Worm (Caenorhabditis elegans) whole organism, early embryonic: Measurements from ENCODE around the gene ran-2.

Source experiments
- B0310.2 ChIP-seq: sonication (generic microtip); optimal IDR thresholded peaks from 2 replicates; lab custom pipeline; 2016; ENCODE audit warnings: mild to moderate bottlenecking, missing genetic modification characterization, missing compliant biosample characterization
- F13C5.2 ChIP-seq: sonication (generic microtip); optimal IDR thresholded peaks from 2 replicates; lab custom pipeline; 2017; ENCODE audit warnings: mild to moderate bottlenecking, missing genetic modification characterization, inconsistent platforms, missing compliant biosample characterization
- aly-1 ChIP-seq: sonication (generic microtip); optimal IDR thresholded peaks from 2 replicates; lab custom pipeline; 2016; ENCODE audit warnings: missing genetic modification characterization, missing compliant biosample characterization
- ama-1 ChIP-seq: fragments of 150-350 bp; optimal IDR thresholded peaks from 2 replicates; lab custom pipeline; 2014
- ceh-13 ChIP-seq: fragments of 200-800 bp; sonication (Bioruptor generic); optimal IDR thresholded peaks from 2 replicates; lab custom pipeline; 2018; ENCODE audit warnings: mild to moderate bottlenecking, missing genetic modification characterization, missing compliant biosample characterization
- ceh-36 ChIP-seq: sonication (generic microtip); optimal IDR thresholded peaks from 2 replicates; lab custom pipeline; 2016; ENCODE audit warnings: missing genetic modification characterization, inconsistent platforms, missing compliant biosample characterization
- ets-7 ChIP-seq: sonication (generic microtip); optimal IDR thresholded peaks from 2 replicates; lab custom pipeline; 2016; ENCODE audit warnings: missing genotype, missing genetic modification characterization, missing compliant biosample characterization
- flt-1 ChIP-seq: fragments of 200-800 bp; sonication (Bioruptor generic); IDR thresholded peaks from 2 replicates; pipeline ENCODE4 v1.3.6; 2022; ENCODE audit warnings: missing genetic modification characterization, missing compliant biosample characterization
- hmbx-1 ChIP-seq: sonication (generic microtip); optimal IDR thresholded peaks from 2 replicates; lab custom pipeline; 2016; ENCODE audit warnings: mild to moderate bottlenecking, missing genetic modification characterization, missing compliant biosample characterization
- hmg-4 ChIP-seq: fragments of 200-800 bp; sonication (Bioruptor generic); optimal IDR thresholded peaks from 2 replicates; lab custom pipeline; 2018; ENCODE audit warnings: mild to moderate bottlenecking, missing genetic modification characterization, missing compliant biosample characterization
- hnd-1 ChIP-seq: sonication (generic microtip); optimal IDR thresholded peaks from 2 replicates; lab custom pipeline; 2016; ENCODE audit warnings: missing genetic modification characterization, missing compliant biosample characterization
- pes-1 ChIP-seq: fragments of 200-800 bp; sonication (Bioruptor generic); IDR thresholded peaks from 2 replicates; pipeline ENCODE4 v1.3.6; 2022; ENCODE audit warnings: missing genetic modification reagents, missing genetic modification characterization, missing compliant biosample characterization
- sea-1 ChIP-seq: fragments of 200-800 bp; sonication (Bioruptor generic); conservative IDR thresholded peaks from 2 replicates; pipeline ENCODE4 v1.3.6; 2022; ENCODE audit warnings: missing genetic modification characterization, missing compliant biosample characterization
- tbx-11 ChIP-seq: fragments of 200-800 bp; sonication (Bioruptor generic); IDR thresholded peaks from 2 replicates; pipeline ENCODE4 v1.3.6; 2022; ENCODE audit warnings: missing genetic modification characterization, missing compliant biosample characterization
- tbx-37 ChIP-seq: fragments of 200-800 bp; sonication (Bioruptor generic); conservative IDR thresholded peaks from 2 replicates; pipeline ENCODE4 v1.3.6; 2022; ENCODE audit warnings: missing genetic modification reagents, missing genetic modification characterization, missing compliant biosample characterization

The ran-2 gene

DNA sequence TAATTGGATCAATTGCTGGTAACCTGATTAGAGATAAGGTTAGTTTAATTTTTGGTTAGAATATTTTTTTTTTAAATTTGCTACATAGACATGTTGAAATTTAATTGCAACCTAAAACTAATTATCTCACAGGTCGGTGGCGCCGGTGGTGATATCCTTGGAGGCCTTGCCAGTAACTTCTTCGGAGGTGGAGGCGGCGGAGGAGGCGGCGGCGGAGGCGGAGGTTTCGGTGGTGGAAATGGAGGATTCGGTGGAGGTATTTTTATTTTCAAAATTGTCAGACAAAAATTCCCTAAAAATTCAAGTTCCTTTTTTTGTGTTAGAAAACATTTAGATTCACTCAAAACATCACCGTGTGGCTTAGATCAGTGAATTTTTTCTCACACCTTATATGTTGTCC is 47.9 kb downstream of the ran-2 start:
- TF ChIP-seq tbx-37, result no peak
- no peak for TF ChIP-seq hmg-4 (GFP tag; lab: Kevin White, UChicago)
- no peak for TF ChIP-seq ceh-13
- TF ChIP-seq ets-7 (tag; lab: Kevin White, UChicago), result no peak
- TF ChIP-seq tbx-11, result no peak
- TF ChIP-seq sea-1 (GFP tag; lab: Robert Waterston, UW), result no peak
- no peak for TF ChIP-seq hnd-1
- TF ChIP-seq B0310.2 (tag; lab: Kevin White, UChicago), result no peak
- TF ChIP-seq pes-1 (GFP tag; lab: Robert Waterston, UW), result no peak
- TF ChIP-seq F13C5.2, result no peak

DNA sequence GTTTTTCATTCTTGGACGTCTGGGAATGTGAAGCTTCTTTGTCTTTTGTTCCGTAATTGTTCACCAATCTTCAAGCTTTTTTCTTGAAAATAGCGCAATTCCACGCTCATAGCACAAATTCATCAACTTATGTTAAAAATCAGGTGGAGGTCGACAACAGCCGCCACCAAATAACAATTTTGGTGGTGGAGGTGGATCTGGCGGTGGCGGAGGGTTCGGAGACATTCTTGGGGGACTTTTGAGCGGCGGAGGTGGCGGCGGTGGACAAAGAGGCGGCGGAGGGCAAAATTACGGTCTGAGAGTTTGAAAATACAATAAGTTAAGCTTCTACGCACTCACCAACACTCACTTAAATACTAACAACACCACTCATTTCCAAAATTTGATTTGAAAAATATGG is 48.6 kb downstream of the ran-2 start:
- no peak for TF ChIP-seq ets-7 (tag; lab: Kevin White, UChicago)
- no peak for TF ChIP-seq F13C5.2
- no peak for TF ChIP-seq flt-1
- TF ChIP-seq hmg-4 (GFP tag; lab: Kevin White, UChicago), result no peak
- no peak for TF ChIP-seq ceh-13
- no peak for TF ChIP-seq aly-1 (tag; lab: Kevin White, UChicago)
- TF ChIP-seq hmbx-1, result no peak
- TF ChIP-seq ama-1 (lab: Kevin White, UChicago), result no peak
- TF ChIP-seq pes-1 (GFP tag; lab: Robert Waterston, UW), result no peak
- TF ChIP-seq hnd-1, result no peak
- no peak for TF ChIP-seq ceh-36 (tag; lab: Kevin White, UChicago)
- TF ChIP-seq sea-1 (GFP tag; lab: Robert Waterston, UW), result no peak

DNA sequence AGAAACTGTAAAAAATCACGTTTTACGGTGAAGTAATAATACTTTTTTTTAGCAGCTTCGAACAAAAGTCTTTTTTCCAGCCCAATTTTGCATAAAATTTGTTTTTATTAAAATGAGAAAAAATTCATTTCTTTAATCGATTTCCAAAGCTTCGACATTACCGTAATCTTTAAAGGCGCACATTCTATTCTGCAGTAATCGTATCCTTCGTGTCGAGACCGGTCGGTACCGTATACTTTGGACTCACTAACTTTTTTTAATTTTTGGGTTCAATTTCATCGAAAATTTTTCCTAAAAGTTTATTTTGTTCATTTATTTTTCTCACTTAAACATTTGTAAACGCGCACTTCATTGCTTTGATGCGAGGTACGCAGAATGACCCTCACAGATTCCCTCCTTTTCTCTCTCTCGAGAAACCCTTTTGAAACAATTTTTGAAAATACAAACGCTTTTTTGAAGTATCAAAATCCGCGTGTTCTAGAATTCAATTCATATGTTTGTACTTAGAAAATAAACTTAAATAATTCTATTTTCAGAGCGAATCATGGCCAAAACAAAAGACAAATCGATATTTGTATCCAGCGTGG is 53.3 kb downstream of the ran-2 start, which contains the start of gene hrpk-2:
Gene hrpk-2, plus strand, starts transcription at position 537 of the 587 bp plus-strand sequence.
- TF ChIP-seq ama-1 (lab: Kevin White, UChicago), result no peak
- TF ChIP-seq ceh-36 (tag; lab: Kevin White, UChicago), result no peak
- TF ChIP-seq hmbx-1, result no peak
- TF ChIP-seq hmg-4 (GFP tag; lab: Kevin White, UChicago), result no peak
- no peak for TF ChIP-seq pes-1 (GFP tag; lab: Robert Waterston, UW)
- no peak for TF ChIP-seq tbx-11
- TF ChIP-seq ceh-13, result no peak
- no peak for TF ChIP-seq ets-7 (tag; lab: Kevin White, UChicago)
